Fruit fly (Drosophila melanogaster): Measurements from ENCODE around the gene Sox21a.

The Sox21a gene

dm6 chr3L:14146386-14146785 lies 38.5 kb upstream of the Sox21a start:
- peak; percentile 73 for TF ChIP-seq CG8159 (tag; optimal IDR thresholded peaks at IDR 0.05)
- peak; percentile 62 for TF ChIP-seq CG9948 (tag; optimal IDR thresholded peaks at IDR 0.05)
- no peak for TF ChIP-seq CG32121 (GFP tag; IDR thresholded peaks at IDR 0.05)
- peak; percentile 77 for TF ChIP-seq CG14655 (GFP tag; optimal IDR thresholded peaks at IDR 0.05)
- peak; percentile 68 for TF ChIP-seq CG17806 (tag; optimal IDR thresholded peaks at IDR 0.05)
- TF ChIP-seq EcR (GFP tag; optimal IDR thresholded peaks at IDR 0.05): no peak
- peak; percentile 20 for TF ChIP-seq Pif1B (GFP tag; optimal IDR thresholded peaks at IDR 0.05)
- no peak for TF ChIP-seq CG13204 (GFP tag; optimal IDR thresholded peaks at IDR 0.05)
- 0 out of 3 replicates have a peak, but pooled peaks have one; percentile 20 for TF ChIP-seq fd96Ca (GFP tag; IDR thresholded peaks at IDR 0.05)
- peak; percentile 53 for TF ChIP-seq CG15710 (tag; optimal IDR thresholded peaks at IDR 0.05)
- no peak for TF ChIP-seq CG10348 (GFP tag; IDR thresholded peaks at IDR 0.05)
- peak; percentile 51 for TF ChIP-seq Pif1A (GFP tag; optimal IDR thresholded peaks at IDR 0.05)
- TF ChIP-seq CG34367 (tag; optimal IDR thresholded peaks at IDR 0.05): peak; percentile 24
- peak; percentile 66 for TF ChIP-seq CG8301 (tag; optimal IDR thresholded peaks at IDR 0.05)
- TF ChIP-seq D1 (tag; optimal IDR thresholded peaks at IDR 0.05): peak; percentile 15

- TF ChIP-seq CG8301 (tag; optimal IDR thresholded peaks at IDR 0.05): peak; percentile 65
- no peak for TF ChIP-seq CG32121 (GFP tag; IDR thresholded peaks at IDR 0.05)
- TF ChIP-seq EcR (GFP tag; optimal IDR thresholded peaks at IDR 0.05): no peak
- no peak for TF ChIP-seq CG4496 (GFP tag; IDR thresholded peaks at IDR 0.05)
- no peak for TF ChIP-seq Pif1B (GFP tag; optimal IDR thresholded peaks at IDR 0.05)
- TF ChIP-seq gl (tag; optimal IDR thresholded peaks at IDR 0.05): peak; percentile 3
- TF ChIP-seq Snoo (tag; optimal IDR thresholded peaks at IDR 0.05): peak; percentile 13
- TF ChIP-seq CG14655 (GFP tag; optimal IDR thresholded peaks at IDR 0.05): peak; percentile 79
- TF ChIP-seq rn (GFP tag; IDR thresholded peaks at IDR 0.05): no peak
- no peak for TF ChIP-seq fd96Ca (GFP tag; IDR thresholded peaks at IDR 0.05)
- TF ChIP-seq CG9948 (tag; optimal IDR thresholded peaks at IDR 0.05): peak; percentile 80
- TF ChIP-seq CG34367 (tag; optimal IDR thresholded peaks at IDR 0.05): no peak
- peak; percentile 42 for TF ChIP-seq D1 (tag; optimal IDR thresholded peaks at IDR 0.05)
- TF ChIP-seq CG8159 (tag; optimal IDR thresholded peaks at IDR 0.05): peak; percentile 88
- TF ChIP-seq Pif1A (GFP tag; optimal IDR thresholded peaks at IDR 0.05): no peak
- TF ChIP-seq CG12605 (GFP tag; IDR thresholded peaks at IDR 0.05): no peak
- TF ChIP-seq CG17806 (tag; optimal IDR thresholded peaks at IDR 0.05): peak; percentile 69
- TF ChIP-seq CG15710 (tag; optimal IDR thresholded peaks at IDR 0.05): peak; percentile 50
- no peak for TF ChIP-seq CG10348 (GFP tag; IDR thresholded peaks at IDR 0.05)
- no peak for TF ChIP-seq Ets98B (GFP tag; IDR thresholded peaks at IDR 0.05)
- no peak for TF ChIP-seq CG13204 (GFP tag; optimal IDR thresholded peaks at IDR 0.05)
Measured at dm6 chr3L:14145666-14146314, 37.9 kb upstream of the Sox21a start.

dm6 chr3L:14135496-14135895 lies 27.6 kb upstream of the Sox21a start:
- no peak for TF ChIP-seq EcR (GFP tag; optimal IDR thresholded peaks at IDR 0.05)
- no peak for TF ChIP-seq CG10348 (GFP tag; IDR thresholded peaks at IDR 0.05)
- TF ChIP-seq CG15710 (tag; optimal IDR thresholded peaks at IDR 0.05): no peak
- no peak for TF ChIP-seq CG8301 (tag; optimal IDR thresholded peaks at IDR 0.05)
- no peak for TF ChIP-seq Pif1B (GFP tag; optimal IDR thresholded peaks at IDR 0.05)
- no peak for TF ChIP-seq rn (GFP tag; IDR thresholded peaks at IDR 0.05)
- TF ChIP-seq CG12605 (GFP tag; IDR thresholded peaks at IDR 0.05): no peak
- TF ChIP-seq CG17806 (tag; optimal IDR thresholded peaks at IDR 0.05): no peak
- TF ChIP-seq Ets98B (GFP tag; IDR thresholded peaks at IDR 0.05): no peak

- TF ChIP-seq gl (tag; optimal IDR thresholded peaks at IDR 0.05): no peak
- no peak for TF ChIP-seq EcR (GFP tag; optimal IDR thresholded peaks at IDR 0.05)
- no peak for TF ChIP-seq D1 (tag; optimal IDR thresholded peaks at IDR 0.05)
- TF ChIP-seq CG14655 (GFP tag; optimal IDR thresholded peaks at IDR 0.05): no peak
- TF ChIP-seq Pif1A (GFP tag; optimal IDR thresholded peaks at IDR 0.05): no peak
- TF ChIP-seq CG17806 (tag; optimal IDR thresholded peaks at IDR 0.05): no peak
- TF ChIP-seq rn (GFP tag; IDR thresholded peaks at IDR 0.05): no peak
- TF ChIP-seq Ets98B (GFP tag; IDR thresholded peaks at IDR 0.05): no peak
- TF ChIP-seq CG10348 (GFP tag; IDR thresholded peaks at IDR 0.05): no peak
- TF ChIP-seq CG12605 (GFP tag; IDR thresholded peaks at IDR 0.05): no peak
- no peak for TF ChIP-seq CG8159 (tag; optimal IDR thresholded peaks at IDR 0.05)
- no peak for TF ChIP-seq Pif1B (GFP tag; optimal IDR thresholded peaks at IDR 0.05)
- TF ChIP-seq CG32121 (GFP tag; IDR thresholded peaks at IDR 0.05): no peak
- no peak for TF ChIP-seq Snoo (tag; optimal IDR thresholded peaks at IDR 0.05)
- no peak for TF ChIP-seq CG4496 (GFP tag; IDR thresholded peaks at IDR 0.05)
- no peak for TF ChIP-seq fd96Ca (GFP tag; IDR thresholded peaks at IDR 0.05)
- no peak for TF ChIP-seq CG15710 (tag; optimal IDR thresholded peaks at IDR 0.05)
Measured at dm6 chr3L:14132848-14133392, 25.0 kb upstream of the Sox21a start.

- TF ChIP-seq Pif1A (GFP tag; optimal IDR thresholded peaks at IDR 0.05) (peak; percentile 61), CG34367 (tag; optimal IDR thresholded peaks at IDR 0.05) (peak; percentile 61), CG14655 (GFP tag; optimal IDR thresholded peaks at IDR 0.05) (peak; percentile 38), CG15710 (tag; optimal IDR thresholded peaks at IDR 0.05) (peak; percentile 64), Ets98B (GFP tag; IDR thresholded peaks at IDR 0.05) (no peak), EcR (GFP tag; optimal IDR thresholded peaks at IDR 0.05) (no peak), CG32121 (GFP tag; IDR thresholded peaks at IDR 0.05) (no peak; the same call in 1 of the 2 replicates), D1 (tag; optimal IDR thresholded peaks at IDR 0.05) (peak; percentile 60), CG13204 (GFP tag; optimal IDR thresholded peaks at IDR 0.05) (peak; percentile 43), rn (GFP tag; IDR thresholded peaks at IDR 0.05) (peak; percentile 75), CG17806 (tag; optimal IDR thresholded peaks at IDR 0.05) (no peak), gl (tag; optimal IDR thresholded peaks at IDR 0.05) (peak; percentile 60), CG8301 (tag; optimal IDR thresholded peaks at IDR 0.05) (no peak), CG9948 (tag; optimal IDR thresholded peaks at IDR 0.05) (peak; percentile 40), Snoo (tag; optimal IDR thresholded peaks at IDR 0.05) (peak; percentile 63), fd96Ca (GFP tag; IDR thresholded peaks at IDR 0.05) (peak; percentile 66; the same call in 2 of the 3 replicates), CG4496 (GFP tag; IDR thresholded peaks at IDR 0.05) (peak; percentile 81; the same call in 2 of the 3 replicates), CG12605 (GFP tag; IDR thresholded peaks at IDR 0.05) (peak; percentile 64), CG10348 (GFP tag; IDR thresholded peaks at IDR 0.05) (no peak), CG8159 (tag; optimal IDR thresholded peaks at IDR 0.05) (peak; percentile 64), Pif1B (GFP tag; optimal IDR thresholded peaks at IDR 0.05) (peak; percentile 10)
Measured at dm6 chr3L:14131274-14131989, 23.5 kb upstream of the Sox21a start, which contains the start of gene Sox21b. Sox21b (minus strand) TSS chr3L:14131324.

All from whole organism, pupa.